Worm (Caenorhabditis elegans) whole organism, young adult: ENCODE results near the gene ugtp-1.
A peak's percentile ranks its signal among the peaks of the same experiment; 100 is the strongest.

ENCODE experiments used
- C06A6.2 ChIP-seq: fragments of 200-800 bp; sonication (Bioruptor generic); conservative IDR thresholded peaks from 2 replicates; pipeline ENCODE4 v1.3.6; 2022; ENCODE audit warnings: missing genetic modification characterization, missing compliant biosample characterization
- F22D6.2 ChIP-seq: sonication (generic microtip); optimal IDR thresholded peaks from 2 replicates; lab custom pipeline; 2016; ENCODE audit warnings: mild to moderate bottlenecking, missing genetic modification characterization, missing compliant biosample characterization
- F23B12.7 ChIP-seq: sonication (generic microtip); optimal IDR thresholded peaks from 2 replicates; lab custom pipeline; 2017; ENCODE audit warnings: missing genetic modification characterization, mild to moderate bottlenecking, missing compliant biosample characterization, antibody characterized with exemption, moderate library complexity; ENCODE audit not compliant: insufficient read depth
- F52B5.7 ChIP-seq: sonication (generic microtip); optimal IDR thresholded peaks from 2 replicates; lab custom pipeline; 2016; ENCODE audit warnings: mild to moderate bottlenecking, missing genetic modification characterization, missing compliant biosample characterization
- F57A8.1 ChIP-seq: fragments of 200-800 bp; sonication (Bioruptor generic); optimal IDR thresholded peaks from 2 replicates; lab custom pipeline; 2018; ENCODE audit warnings: mild to moderate bottlenecking, missing genetic modification characterization, moderate library complexity, missing compliant biosample characterization
- F57C9.4 ChIP-seq: sonication (generic microtip); optimal IDR thresholded peaks from 2 replicates; lab custom pipeline; 2017; ENCODE audit warnings: mild to moderate bottlenecking, missing genetic modification characterization, missing compliant biosample characterization
- K11D2.4 ChIP-seq: fragments of 200-800 bp; sonication (Bioruptor generic); IDR thresholded peaks from 2 replicates; pipeline ENCODE4 v1.3.6; 2022; ENCODE audit warnings: missing genetic modification reagents, missing genetic modification characterization, missing compliant biosample characterization
- T07F8.4 ChIP-seq: sonication (generic microtip); optimal IDR thresholded peaks from 2 replicates; lab custom pipeline; 2016; ENCODE audit warnings: mild to moderate bottlenecking, missing genetic modification characterization, moderate library complexity, missing compliant biosample characterization
- Y67H2A.10 ChIP-seq: fragments of 200-800 bp; sonication (Bioruptor generic); conservative IDR thresholded peaks from 2 replicates; pipeline ENCODE4 v1.3.6; 2022; ENCODE audit warnings: missing genetic modification reagents, missing genetic modification characterization, missing compliant biosample characterization
- aptf-2 ChIP-seq: fragments of 200-800 bp; sonication (Bioruptor generic); conservative IDR thresholded peaks from 2 replicates; pipeline ENCODE4 v1.3.6; 2022; ENCODE audit warnings: missing genetic modification reagents, missing genetic modification characterization, missing compliant biosample characterization
- atf-7 ChIP-seq: sonication (generic microtip); optimal IDR thresholded peaks from 2 replicates; lab custom pipeline; 2017; ENCODE audit warnings: mild to moderate bottlenecking, missing genetic modification characterization, missing compliant biosample characterization
- attf-3 ChIP-seq: fragments of 200-800 bp; sonication (Bioruptor generic); conservative IDR thresholded peaks from 2 replicates; pipeline ENCODE4 v1.3.6; 2022; ENCODE audit warnings: missing genetic modification reagents, missing genetic modification characterization, missing compliant biosample characterization
- attf-6 ChIP-seq: fragments of 200-800 bp; sonication (Bioruptor generic); IDR thresholded peaks from 2 replicates; pipeline ENCODE4 v1.3.6; 2022; ENCODE audit warnings: missing genetic modification reagents, missing genetic modification characterization, missing compliant biosample characterization
- bed-1 ChIP-seq: fragments of 200-800 bp; sonication (Bioruptor generic); IDR thresholded peaks from 2 replicates; pipeline ENCODE4 v1.3.6; 2022; ENCODE audit warnings: missing genetic modification reagents, missing genetic modification characterization, missing compliant biosample characterization
- cebp-1 ChIP-seq, 2 experiments: fragments of 200-800 bp in 1 of 2; sonication (Bioruptor generic) in 1 of 2; sonication (generic microtip) in 1 of 2; IDR thresholded peaks in 1 of 2; optimal IDR thresholded peaks in 1 of 2; 2 replicates each; pipeline versions ENCODE4 v1.3.6 to Lab custom; 2017 to 2022; ENCODE audit warnings: missing compliant biosample characterization in 2 of 2, missing genetic modification characterization in 2 of 2, mild to moderate bottlenecking in 1 of 2, missing genetic modification reagents in 1 of 2, moderate library complexity in 1 of 2
- ceh-27 ChIP-seq: fragments of 200-800 bp; sonication (Bioruptor generic); optimal IDR thresholded peaks from 2 replicates; lab custom pipeline; 2018; ENCODE audit warnings: mild to moderate bottlenecking, missing genetic modification characterization, moderate library complexity, missing compliant biosample characterization
- ceh-79 ChIP-seq: sonication (generic microtip); optimal IDR thresholded peaks from 2 replicates; lab custom pipeline; 2017; ENCODE audit warnings: mild to moderate bottlenecking, missing genetic modification characterization, missing compliant biosample characterization
- ceh-91 ChIP-seq: fragments of 200-800 bp; sonication (Bioruptor generic); IDR thresholded peaks from 2 replicates; pipeline ENCODE4 v1.3.6; 2022; ENCODE audit warnings: missing genetic modification reagents, missing genetic modification characterization, missing compliant biosample characterization
- chd-7 ChIP-seq: sonication (generic microtip); optimal IDR thresholded peaks from 2 replicates; lab custom pipeline; 2016; ENCODE audit warnings: mild to moderate bottlenecking, missing genetic modification characterization, moderate library complexity, missing compliant biosample characterization
- die-1 ChIP-seq: sonication (generic microtip); optimal IDR thresholded peaks from 2 replicates; lab custom pipeline; 2016; ENCODE audit warnings: missing genotype, mild to moderate bottlenecking, missing genetic modification characterization, missing compliant biosample characterization
- dox-1 ChIP-seq: fragments of 200-800 bp; sonication (Bioruptor generic); IDR thresholded peaks from 2 replicates; pipeline ENCODE4 v1.3.6; 2022; ENCODE audit warnings: missing genetic modification reagents, missing genetic modification characterization, missing compliant biosample characterization
- dpff-1 ChIP-seq: sonication (generic microtip); optimal IDR thresholded peaks from 2 replicates; lab custom pipeline; 2017; ENCODE audit warnings: mild to moderate bottlenecking, missing genetic modification characterization, missing compliant biosample characterization
- efl-1 ChIP-seq: fragments of 150-350 bp; optimal IDR thresholded peaks from 2 replicates; lab custom pipeline; 2014; ENCODE audit warnings: missing biosample characterization, missing genetic modification reagents, missing genetic modification characterization
- egrh-3 ChIP-seq: fragments of 200-800 bp; sonication (Bioruptor generic); IDR thresholded peaks from 2 replicates; pipeline ENCODE4 v1.3.6; 2022; ENCODE audit warnings: missing genetic modification reagents, missing genetic modification characterization, missing compliant biosample characterization
- ekl-4 ChIP-seq: fragments of 200-800 bp; sonication (Bioruptor generic); IDR thresholded peaks from 2 replicates; pipeline ENCODE4 v1.3.6; 2022; ENCODE audit warnings: missing genetic modification reagents, missing genetic modification characterization, missing compliant biosample characterization
- hlh-12 ChIP-seq: sonication (generic microtip); optimal IDR thresholded peaks from 2 replicates; lab custom pipeline; 2016; ENCODE audit warnings: missing genetic modification characterization, missing compliant biosample characterization
- lag-1 ChIP-seq: fragments of 200-800 bp; sonication (Bioruptor generic); IDR thresholded peaks from 2 replicates; pipeline ENCODE4 v1.3.6; 2022; ENCODE audit warnings: missing genetic modification reagents, missing genetic modification characterization, missing compliant biosample characterization
- let-526 ChIP-seq: fragments of 200-800 bp; sonication (Bioruptor generic); IDR thresholded peaks from 2 replicates; pipeline ENCODE4 v1.3.6; 2022; ENCODE audit warnings: missing genetic modification reagents, missing genetic modification characterization, missing compliant biosample characterization
- lin-35 ChIP-seq, 3 experiments: fragments of 150-350 bp in 2 of 3; sonication (generic microtip) in 1 of 3; optimal IDR thresholded peaks; 2 replicates each; lab custom pipeline; 2014 to 2018; ENCODE audit warnings: missing biosample characterization in 3 of 3, missing genetic modification characterization in 3 of 3, missing genetic modification reagents in 3 of 3
- lin-40 ChIP-seq: sonication (generic microtip); optimal IDR thresholded peaks from 2 replicates; lab custom pipeline; 2016; ENCODE audit warnings: missing genetic modification characterization, mild to moderate bottlenecking, missing compliant biosample characterization, missing genotype, missing genetic modification reagents
- lsy-27 ChIP-seq: sonication (generic microtip); optimal IDR thresholded peaks from 2 replicates; lab custom pipeline; 2017; ENCODE audit warnings: missing genetic modification characterization, mild to moderate bottlenecking, missing compliant biosample characterization, antibody characterized with exemption, missing genotype, borderline replicate concordance; ENCODE audit not compliant: insufficient read depth
- madf-6 ChIP-seq: fragments of 200-800 bp; sonication (Bioruptor generic); IDR thresholded peaks from 2 replicates; pipeline ENCODE4 v1.3.6; 2022; ENCODE audit warnings: missing genetic modification reagents, missing genetic modification characterization, missing compliant biosample characterization
- mcd-1 ChIP-seq: fragments of 200-800 bp; sonication (Bioruptor generic); IDR thresholded peaks from 2 replicates; pipeline ENCODE4 v1.3.6; 2022; ENCODE audit warnings: missing genetic modification reagents, missing genetic modification characterization, missing compliant biosample characterization
- mes-4 ChIP-seq: sonication (generic microtip); optimal IDR thresholded peaks from 2 replicates; lab custom pipeline; 2016; ENCODE audit warnings: missing genotype, missing genetic modification characterization, missing compliant biosample characterization
- pbrm-1 ChIP-seq: fragments of 200-800 bp; sonication (Bioruptor generic); IDR thresholded peaks from 2 replicates; pipeline ENCODE4 v1.3.6; 2022; ENCODE audit warnings: missing genetic modification reagents, missing genetic modification characterization, missing compliant biosample characterization
- pha-4 ChIP-seq: fragments of 150-350 bp; sonication (generic microtip); optimal IDR thresholded peaks from 2 replicates; lab custom pipeline; 2014; ENCODE audit warnings: missing biosample characterization, missing genetic modification reagents, missing genetic modification characterization
- rcor-1 ChIP-seq: fragments of 200-800 bp; sonication (Bioruptor generic); IDR thresholded peaks from 2 replicates; pipeline ENCODE4 v1.3.6; 2022; ENCODE audit warnings: missing genetic modification reagents, missing genetic modification characterization, missing compliant biosample characterization
- sdz-38 ChIP-seq: sonication (generic microtip); optimal IDR thresholded peaks from 2 replicates; lab custom pipeline; 2016; ENCODE audit warnings: missing genotype, missing genetic modification characterization, missing compliant biosample characterization
- sea-2 ChIP-seq: fragments of 200-800 bp; sonication (Bioruptor generic); IDR thresholded peaks from 2 replicates; pipeline ENCODE4 v1.3.6; 2022; ENCODE audit warnings: missing genetic modification characterization, missing compliant biosample characterization
- snpc-3.4 ChIP-seq: sonication (generic microtip); optimal IDR thresholded peaks from 2 replicates; lab custom pipeline; 2017; ENCODE audit warnings: missing genetic modification characterization, mild to moderate bottlenecking, missing compliant biosample characterization, antibody characterized with exemption, moderate library complexity, missing genotype, missing genetic modification reagents
- snpc-4 ChIP-seq, 5 experiments: fragments of 150-350 bp in 1 of 5; sonication (generic microtip) in 4 of 5; optimal IDR thresholded peaks; 2 replicates each; lab custom pipeline; 2014 to 2018; ENCODE audit warnings: missing genetic modification characterization in 5 of 5, missing biosample characterization in 3 of 5, antibody characterized with exemption in 2 of 5, mild to moderate bottlenecking in 2 of 5, missing compliant biosample characterization in 2 of 5, missing genotype in 2 of 5, moderate library complexity in 2 of 5, missing genetic modification reagents in 1 of 5
- tbx-9 ChIP-seq: sonication (generic microtip); optimal IDR thresholded peaks from 2 replicates; lab custom pipeline; 2016; ENCODE audit warnings: borderline replicate concordance, missing genetic modification characterization, inconsistent platforms, missing compliant biosample characterization
- unc-62 ChIP-seq: fragments of 150-350 bp; optimal IDR thresholded peaks from 2 replicates; lab custom pipeline; 2014; ENCODE audit warnings: missing biosample characterization, missing genetic modification reagents, missing genetic modification characterization
- xnd-1 ChIP-seq: sonication (generic microtip); optimal IDR thresholded peaks from 2 replicates; lab custom pipeline; 2016; ENCODE audit warnings: missing genotype, missing genetic modification reagents, missing genetic modification characterization, missing compliant biosample characterization
- zfh-2 ChIP-seq: fragments of 200-800 bp; sonication (Bioruptor generic); conservative IDR thresholded peaks from 2 replicates; pipeline ENCODE4 v1.3.6; 2022; ENCODE audit warnings: missing genetic modification reagents, missing genetic modification characterization, missing compliant biosample characterization
- ztf-25 ChIP-seq: fragments of 200-800 bp; sonication (Bioruptor generic); IDR thresholded peaks from 2 replicates; pipeline ENCODE4 v1.3.6; 2022; ENCODE audit warnings: missing genetic modification reagents, missing genetic modification characterization, missing compliant biosample characterization
- ztf-26 ChIP-seq: sonication (generic microtip); optimal IDR thresholded peaks from 2 replicates; lab custom pipeline; 2017; ENCODE audit warnings: missing genetic modification characterization, missing compliant biosample characterization

ugtp-1 gene

ce11 chrIII:8794793-8795192, 44.3 kb upstream of the ugtp-1 start (continued):
- TF ChIP-seq ztf-25 (GFP tag; lab: Robert Waterston, UW) (no peak), lsy-27 (no peak), chd-7 (tag; lab: Kevin White, UChicago) (peak; percentile 57), F22D6.2 (tag; lab: Kevin White, UChicago) (no peak), lin-35 (GFP tag; optimal IDR thresholded peaks at IDR 0.05; lab: Kevin White, UChicago) (no peak), egrh-3 (GFP tag; lab: Robert Waterston, UW) (no peak), F57C9.4 (no peak), K11D2.4 (GFP tag; lab: Robert Waterston, UW) (peak; percentile 70; the same call in 1 of the 2 replicates), tbx-9 (tag; lab: Kevin White, UChicago) (no peak), dpff-1 (no peak), ceh-27 (GFP tag; lab: Kevin White, UChicago) (peak; percentile 63), hlh-12 (tag; lab: Kevin White, UChicago) (no peak), sea-2 (GFP tag; lab: Robert Waterston, UW) (no peak), lin-40 (tag; lab: Kevin White, UChicago) (peak; percentile 43), Y67H2A.10 (GFP tag; lab: Robert Waterston, UW) (no peak), xnd-1 (tag; lab: Kevin White, UChicago) (no peak), die-1 (tag; lab: Kevin White, UChicago) (peak; percentile 51), lag-1 (GFP tag; lab: Robert Waterston, UW) (no peak), ceh-79 (tag; lab: Kevin White, UChicago) (no peak), rcor-1 (0 out of 2 replicates have a peak, but pooled peaks have one; percentile 23), let-526 (GFP tag; lab: Robert Waterston, UW) (peak; percentile 18; the same call in 1 of the 2 replicates), ztf-26 (tag; lab: Kevin White, UChicago) (peak; percentile 57), F57A8.1 (GFP tag; lab: Kevin White, UChicago) (no peak), F52B5.7 (tag; lab: Kevin White, UChicago) (no peak), pha-4 (tag; lab: Kevin White, UChicago) (peak; percentile 39), sdz-38 (no peak), madf-6 (GFP tag; lab: Robert Waterston, UW) (peak; percentile 85), ekl-4 (GFP tag; lab: Robert Waterston, UW) (peak; percentile 45; the same call in 1 of the 2 replicates), dox-1 (GFP tag; lab: Robert Waterston, UW) (peak; percentile 84), zfh-2 (GFP tag; lab: Robert Waterston, UW) (peak; percentile 83), pbrm-1 (peak; percentile 49; the same call in 1 of the 2 replicates), mcd-1 (peak; percentile 37), snpc-4 (GFP tag; optimal IDR thresholded peaks at IDR 0.05; lab: Kevin White, UChicago) (no peak), snpc-4 (tag; optimal IDR thresholded peaks at IDR 0.05; lab: Kevin White, UChicago) (peak in 3 of 4 experiments; percentile 43 to 72 (median 64)), aptf-2 (GFP tag; lab: Robert Waterston, UW) (no peak), T07F8.4 (tag; lab: Kevin White, UChicago) (no peak), bed-1 (no peak), snpc-3.4 (tag; lab: Kevin White, UChicago) (no peak), attf-3 (GFP tag; lab: Robert Waterston, UW) (peak; percentile 48; the same call in 1 of the 2 replicates), mes-4 (tag; lab: Kevin White, UChicago) (no peak), F23B12.7 (tag; lab: Kevin White, UChicago) (no peak), C06A6.2 (0 out of 2 replicates have a peak, but pooled peaks have one; percentile 25), cebp-1 (GFP tag; IDR thresholded peaks at IDR 0.05; lab: Robert Waterston, UW) (0 out of 2 replicates have a peak, but pooled peaks have one; percentile 9), cebp-1 (tag; optimal IDR thresholded peaks at IDR 0.05; lab: Kevin White, UChicago) (peak; percentile 73), efl-1 (GFP tag; lab: Kevin White, UChicago) (peak; percentile 64), unc-62 (GFP tag; lab: Kevin White, UChicago) (no peak), attf-6 (no peak), ceh-91 (no peak), atf-7 (tag; lab: Kevin White, UChicago) (peak; percentile 52)
